Fruit fly (Drosophila melanogaster): Measurements from ENCODE around the gene Scsalpha1.

The Scsalpha1 gene

dm6 chr3L:3771406-3771935 is 42.5 kb upstream of the Scsalpha1 start (continued):
- TF ChIP-seq Sry-δ (GFP tag; optimal IDR thresholded peaks at IDR 0.05) (no peak), CG1647 (GFP tag; optimal IDR thresholded peaks at IDR 0.05) (no peak), ewg (GFP tag; optimal IDR thresholded peaks at IDR 0.05) (peak; percentile 12), CG6683 (GFP tag; optimal IDR thresholded peaks at IDR 0.05) (peak; percentile 30), CG6654 (GFP tag; optimal IDR thresholded peaks at IDR 0.05) (no peak), CG9437 (GFP tag; optimal IDR thresholded peaks at IDR 0.05) (peak; percentile 62), CG1233 (GFP tag; optimal IDR thresholded peaks at IDR 0.05) (peak; percentile 45), dysf (GFP tag; IDR thresholded peaks at IDR 0.05) (peak; percentile 93), CG7987 (GFP tag; optimal IDR thresholded peaks at IDR 0.05) (peak; percentile 18), Hmx (GFP tag; optimal IDR thresholded peaks at IDR 0.05) (no peak), ci (GFP tag; IDR thresholded peaks at IDR 0.05) (peak; percentile 70; the same call in 2 of the 3 replicates), CG15514 (GFP tag; optimal IDR thresholded peaks at IDR 0.05) (peak; percentile 54), pum (GFP tag; optimal IDR thresholded peaks at IDR 0.05) (no peak), CG3838 (GFP tag; optimal IDR thresholded peaks at IDR 0.05) (no peak), CG17359 (tag; optimal IDR thresholded peaks at IDR 0.05) (peak; percentile 75), CG11085 (GFP tag; IDR thresholded peaks at IDR 0.05) (peak; percentile 56; the same call in 1 of the 2 replicates), repo (GFP tag; optimal IDR thresholded peaks at IDR 0.05) (no peak), BtbVII (GFP tag; optimal IDR thresholded peaks at IDR 0.05) (peak; percentile 68), Fer1 (GFP tag; optimal IDR thresholded peaks at IDR 0.05) (peak; percentile 82), cad (GFP tag; optimal IDR thresholded peaks at IDR 0.05) (no peak), Six4 (GFP tag; optimal IDR thresholded peaks at IDR 0.05) (no peak), CG1602 (GFP tag; optimal IDR thresholded peaks at IDR 0.05) (peak; percentile 5), CG5245 (GFP tag; optimal IDR thresholded peaks at IDR 0.05) (peak; percentile 19), Hr39 (optimal IDR thresholded peaks at IDR 0.05) (no peak), D (optimal IDR thresholded peaks at IDR 0.05) (no peak), D (GFP tag; optimal IDR thresholded peaks at IDR 0.05) (no peak), kah (GFP tag; optimal IDR thresholded peaks at IDR 0.05) (peak; percentile 29), abd-A (tag; optimal IDR thresholded peaks at IDR 0.05) (no peak), rib (GFP tag; IDR thresholded peaks at IDR 0.05) (peak; percentile 83), sqz (GFP tag; optimal IDR thresholded peaks at IDR 0.05) (peak; percentile 41), HHEX (GFP tag; optimal IDR thresholded peaks at IDR 0.05) (peak; percentile 63), CG17328 (GFP tag; IDR thresholded peaks at IDR 0.05) (peak; percentile 43; the same call in 1 of the 2 replicates), CG2202 (tag; optimal IDR thresholded peaks at IDR 0.05) (no peak), CG8388 (GFP tag; optimal IDR thresholded peaks at IDR 0.05) (peak; percentile 61), Trl (optimal IDR thresholded peaks at IDR 0.05) (no peak), Trl (GFP tag; optimal IDR thresholded peaks at IDR 0.05) (no peak), Adf1 (GFP tag; IDR thresholded peaks at IDR 0.05) (peak; percentile 52), chn (GFP tag; optimal IDR thresholded peaks at IDR 0.05) (no peak), nerfin-2 (GFP tag; IDR thresholded peaks at IDR 0.05; ENCODE audit: partially characterized antibody) (no peak), CG3163 (GFP tag; optimal IDR thresholded peaks at IDR 0.05) (no peak), shn (GFP tag; optimal IDR thresholded peaks at IDR 0.05) (no peak), p53 (GFP tag; optimal IDR thresholded peaks at IDR 0.05) (no peak), CG10267 (tag; optimal IDR thresholded peaks at IDR 0.05) (peak; percentile 52), CG12744 (GFP tag; optimal IDR thresholded peaks at IDR 0.05) (no peak), CG3726 (GFP tag; IDR thresholded peaks at IDR 0.05) (no peak), exex (tag; optimal IDR thresholded peaks at IDR 0.05) (peak; percentile 55), Nf-YB (GFP tag; optimal IDR thresholded peaks at IDR 0.05) (peak; percentile 39), Eip74EF (GFP tag; optimal IDR thresholded peaks at IDR 0.05) (peak in 1 of 2 experiments; percentile 38), otp (GFP tag; IDR thresholded peaks at IDR 0.05) (no peak), CG10543 (GFP tag; optimal IDR thresholded peaks at IDR 0.05) (peak; percentile 65), ham (GFP tag; IDR thresholded peaks at IDR 0.05) (no peak; the same call in 1 of the 2 replicates), Dip2 (GFP tag; IDR thresholded peaks at IDR 0.05) (no peak)

All from whole organism, embryonic.